Fruit fly (Drosophila melanogaster): ENCODE measurements around the gene CG4440.

Gene CG4440

DNA sequence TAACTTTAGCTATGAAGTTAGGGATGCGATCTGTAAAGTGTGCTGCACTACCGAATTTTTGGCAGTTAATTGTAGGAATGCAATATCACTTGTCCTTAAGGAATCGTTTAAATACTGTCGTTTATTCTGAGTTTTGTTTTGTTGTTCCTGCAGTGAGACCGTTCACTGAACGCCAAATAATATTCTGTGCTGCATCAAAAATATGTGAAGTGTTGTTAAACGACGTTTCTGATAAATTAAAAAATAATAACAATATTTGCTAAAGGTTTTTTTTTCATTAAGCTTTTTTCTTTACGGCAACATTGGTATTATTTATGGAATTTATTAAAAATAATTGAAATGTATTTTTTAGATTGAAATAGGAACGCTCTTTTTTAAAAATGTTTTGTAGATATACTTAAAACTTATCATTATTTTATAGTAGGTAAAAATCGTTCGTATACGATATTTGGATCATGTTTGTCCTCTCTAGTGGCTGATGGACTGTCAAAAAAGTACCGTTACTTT lies 26.9 kb upstream of the CG4440 start, which contains the start of gene GMF (continued):
- no peak for TF ChIP-seq sna (GFP tag; IDR thresholded peaks at IDR 0.05; ENCODE audit: partially characterized antibody)
- peak; percentile 5 to 29 for TF ChIP-seq Pdp1 (GFP tag; optimal IDR thresholded peaks at IDR 0.05)
- TF ChIP-seq CG2120 (GFP tag; optimal IDR thresholded peaks at IDR 0.05) = peak; percentile 41
- TF ChIP-seq CG9797 (GFP tag; optimal IDR thresholded peaks at IDR 0.05) = peak; percentile 60
- TF ChIP-seq tna (GFP tag; IDR thresholded peaks at IDR 0.05; ENCODE audit: partially characterized antibody) = no peak
- no peak for TF ChIP-seq Rx (GFP tag; IDR thresholded peaks at IDR 0.05)
- TF ChIP-seq dmrt11E (tag; optimal IDR thresholded peaks at IDR 0.05) = peak; percentile 60
- TF ChIP-seq slou (GFP tag; optimal IDR thresholded peaks at IDR 0.05) = no peak
- no peak for TF ChIP-seq nom (GFP tag; optimal IDR thresholded peaks at IDR 0.05)
- no peak for TF ChIP-seq CG1603 (tag; optimal IDR thresholded peaks at IDR 0.05)
- TF ChIP-seq CG12104 (GFP tag; optimal IDR thresholded peaks at IDR 0.05) = no peak
- no peak for TF ChIP-seq Hmr (GFP tag; optimal IDR thresholded peaks at IDR 0.05)
- no peak for TF ChIP-seq CG11085 (GFP tag; IDR thresholded peaks at IDR 0.05)
- no peak for TF ChIP-seq CG5180 (GFP tag; optimal IDR thresholded peaks at IDR 0.05)
- TF ChIP-seq CG6813 (GFP tag; optimal IDR thresholded peaks at IDR 0.05) = no peak
- TF ChIP-seq eve (GFP tag; optimal IDR thresholded peaks at IDR 0.05) = no peak
- no peak for TF ChIP-seq CG32767 (GFP tag; IDR thresholded peaks at IDR 0.05)
- TF ChIP-seq NC2β (GFP tag; optimal IDR thresholded peaks at IDR 0.05) = peak; percentile 38
- TF ChIP-seq Ptx1 (GFP tag; IDR thresholded peaks at IDR 0.05) = 0 out of 2 replicates have a peak, but pooled peaks have one; percentile 25
- no peak for TF ChIP-seq GATAe (GFP tag; conservative IDR thresholded peaks at IDR 0.05)
- TF ChIP-seq usp (GFP tag; optimal IDR thresholded peaks at IDR 0.05) = no peak
- no peak for TF ChIP-seq mld (GFP tag; IDR thresholded peaks at IDR 0.05; ENCODE audit: partially characterized antibody)
- TF ChIP-seq pan (optimal IDR thresholded peaks at IDR 0.05) = no peak
- TF ChIP-seq pan (GFP tag; optimal IDR thresholded peaks at IDR 0.05 in 1 of 2, IDR thresholded peaks at IDR 0.05 in 1 of 2) = peak in 1 of 2 experiments; percentile 27
- TF ChIP-seq CoRest (tag; optimal IDR thresholded peaks at IDR 0.05) = peak; percentile 72
- no peak for TF ChIP-seq CG4854 (GFP tag; optimal IDR thresholded peaks at IDR 0.05)
- no peak for TF ChIP-seq sqz (GFP tag; optimal IDR thresholded peaks at IDR 0.05)
- peak; percentile 45 for TF ChIP-seq Ets97D (GFP tag; optimal IDR thresholded peaks at IDR 0.05)
- TF ChIP-seq stc (GFP tag; IDR thresholded peaks at IDR 0.05) = no peak
- peak; percentile 52; the same call in 1 of the 2 replicates for TF ChIP-seq CG17328 (GFP tag; IDR thresholded peaks at IDR 0.05)
- TF ChIP-seq CG13296 (GFP tag; optimal IDR thresholded peaks at IDR 0.05) = peak; percentile 22
- TF ChIP-seq grn (GFP tag; optimal IDR thresholded peaks at IDR 0.05) = peak; percentile 50
- no peak for TF ChIP-seq Hey (tag; optimal IDR thresholded peaks at IDR 0.05)
- peak; percentile 35 for TF ChIP-seq CG9817 (tag; optimal IDR thresholded peaks at IDR 0.05)
- no peak for TF ChIP-seq CG33213 (GFP tag; optimal IDR thresholded peaks at IDR 0.05)
- no peak for TF ChIP-seq sc (optimal IDR thresholded peaks at IDR 0.05)
- no peak for TF ChIP-seq sc (GFP tag; optimal IDR thresholded peaks at IDR 0.05)
- no peak for TF ChIP-seq Jarid2 (GFP tag; optimal IDR thresholded peaks at IDR 0.05)
- TF ChIP-seq CHES-1-like (GFP tag; optimal IDR thresholded peaks at IDR 0.05) = peak; percentile 35
- TF ChIP-seq CG14014 (GFP tag; IDR thresholded peaks at IDR 0.05) = no peak
- no peak for TF ChIP-seq Gug (GFP tag; IDR thresholded peaks at IDR 0.05)
- peak; percentile 61 for TF ChIP-seq trem (tag; optimal IDR thresholded peaks at IDR 0.05)
- TF ChIP-seq zen (tag; optimal IDR thresholded peaks at IDR 0.05) = peak; percentile 62
- TF ChIP-seq Side (GFP tag; optimal IDR thresholded peaks at IDR 0.05) = no peak
- TF ChIP-seq Six4 (GFP tag; optimal IDR thresholded peaks at IDR 0.05) = peak; percentile 6
- TF ChIP-seq CG9609 (GFP tag; optimal IDR thresholded peaks at IDR 0.05) = no peak
- TF ChIP-seq scrt (GFP tag; optimal IDR thresholded peaks at IDR 0.05) = no peak
- no peak for TF ChIP-seq CG7357 (GFP tag; IDR thresholded peaks at IDR 0.05)
- TF ChIP-seq Fer2 (tag; optimal IDR thresholded peaks at IDR 0.05) = no peak
- TF ChIP-seq Usf (GFP tag; optimal IDR thresholded peaks at IDR 0.05) = no peak
- no peak for TF ChIP-seq CG4707 (GFP tag; optimal IDR thresholded peaks at IDR 0.05)
